Worm (Caenorhabditis elegans) whole organism, early embryonic: ENCODE data around the gene dur-1.

ENCODE experiments used
- aly-1 ChIP-seq: sonication (generic microtip); optimal IDR thresholded peaks from 2 replicates; lab custom pipeline; 2016; ENCODE audit warnings: missing genetic modification characterization, missing compliant biosample characterization
- ama-1 ChIP-seq: fragments of 150-350 bp; optimal IDR thresholded peaks from 2 replicates; lab custom pipeline; 2014
- ceh-13 ChIP-seq: fragments of 200-800 bp; sonication (Bioruptor generic); optimal IDR thresholded peaks from 2 replicates; lab custom pipeline; 2018; ENCODE audit warnings: mild to moderate bottlenecking, missing genetic modification characterization, missing compliant biosample characterization
- flt-1 ChIP-seq: fragments of 200-800 bp; sonication (Bioruptor generic); IDR thresholded peaks from 2 replicates; pipeline ENCODE4 v1.3.6; 2022; ENCODE audit warnings: missing genetic modification characterization, missing compliant biosample characterization
- sea-1 ChIP-seq: fragments of 200-800 bp; sonication (Bioruptor generic); conservative IDR thresholded peaks from 2 replicates; pipeline ENCODE4 v1.3.6; 2022; ENCODE audit warnings: missing genetic modification characterization, missing compliant biosample characterization
- tbx-37 ChIP-seq: fragments of 200-800 bp; sonication (Bioruptor generic); conservative IDR thresholded peaks from 2 replicates; pipeline ENCODE4 v1.3.6; 2022; ENCODE audit warnings: missing genetic modification reagents, missing genetic modification characterization, missing compliant biosample characterization

ce11 chrIV:9891938-9892337 is 36.1 kb downstream of the dur-1 start, which contains the start of gene F32B6.4:
- no peak for TF ChIP-seq ceh-13 (GFP tag; lab: Kevin White, UChicago)
- TF ChIP-seq ama-1 = no peak
- TF ChIP-seq flt-1 (GFP tag; lab: Robert Waterston, UW) = no peak
- no peak for TF ChIP-seq tbx-37 (GFP tag; lab: Robert Waterston, UW)
- TF ChIP-seq sea-1 = no peak
- TF ChIP-seq aly-1 (tag; lab: Kevin White, UChicago) = no peak
